Worm (Caenorhabditis elegans) whole organism, late embryonic: ENCODE data around the gene bud-13.

Experiments
- K09A11.1 ChIP-seq: sonication (generic microtip); optimal IDR thresholded peaks from 2 replicates; lab custom pipeline; 2017; ENCODE audit warnings: antibody characterized with exemption, mild to moderate bottlenecking, missing genetic modification characterization, missing compliant biosample characterization; ENCODE audit not compliant: insufficient read depth
- Y22D7AL.16 ChIP-seq: sonication (generic microtip); optimal IDR thresholded peaks from 2 replicates; lab custom pipeline; 2016; ENCODE audit warnings: missing genetic modification characterization, missing compliant biosample characterization
- ahr-1 ChIP-seq: sonication (generic microtip); optimal IDR thresholded peaks from 2 replicates; lab custom pipeline; 2016; ENCODE audit warnings: missing genetic modification characterization, missing compliant biosample characterization
- ama-1 ChIP-seq: fragments of 150-350 bp; optimal IDR thresholded peaks from 2 replicates; lab custom pipeline; 2014
- ceh-2 ChIP-seq: sonication (generic microtip); optimal IDR thresholded peaks from 2 replicates; lab custom pipeline; 2016; ENCODE audit warnings: missing genotype, missing genetic modification characterization, missing compliant biosample characterization
- ceh-24 ChIP-seq: sonication (generic microtip); optimal IDR thresholded peaks from 2 replicates; lab custom pipeline; 2016; ENCODE audit warnings: mild to moderate bottlenecking, missing genetic modification characterization, missing compliant biosample characterization
- ceh-30 ChIP-seq: fragments of 150-350 bp; optimal IDR thresholded peaks from 2 replicates; lab custom pipeline; 2014; ENCODE audit warnings: missing biosample characterization, missing genetic modification characterization
- ceh-31 ChIP-seq: sonication (generic microtip); optimal IDR thresholded peaks from 2 replicates; lab custom pipeline; 2016; ENCODE audit warnings: missing genetic modification characterization, missing compliant biosample characterization
- ceh-45 ChIP-seq: fragments of 200-800 bp; sonication (Bioruptor generic); IDR thresholded peaks from 2 replicates; pipeline ENCODE4 v1.3.6; 2022; ENCODE audit warnings: missing genetic modification reagents, missing genetic modification characterization, missing compliant biosample characterization
- ceh-6 ChIP-seq: fragments of 200-800 bp; sonication (Bioruptor generic); optimal IDR thresholded peaks from 2 replicates; lab custom pipeline; 2018; ENCODE audit warnings: mild to moderate bottlenecking, missing genetic modification characterization, missing compliant biosample characterization
- dmd-4 ChIP-seq: sonication (generic microtip); optimal IDR thresholded peaks from 2 replicates; lab custom pipeline; 2016; ENCODE audit warnings: borderline replicate concordance, missing genetic modification characterization, missing compliant biosample characterization
- dve-1 ChIP-seq: sonication (generic microtip); optimal IDR thresholded peaks from 2 replicates; lab custom pipeline; 2017; ENCODE audit warnings: antibody characterized with exemption, mild to moderate bottlenecking, missing genetic modification characterization, missing compliant biosample characterization
- elt-2 ChIP-seq: sonication (generic microtip); optimal IDR thresholded peaks from 2 replicates; lab custom pipeline; 2016; ENCODE audit warnings: missing genetic modification reagents, missing genetic modification characterization, missing compliant biosample characterization
- eyg-1 ChIP-seq: sonication (generic microtip); optimal IDR thresholded peaks from 2 replicates; lab custom pipeline; 2016; ENCODE audit warnings: missing genotype, missing genetic modification characterization, missing compliant biosample characterization
- fax-1 ChIP-seq: sonication (generic microtip); optimal IDR thresholded peaks from 2 replicates; lab custom pipeline; 2016; ENCODE audit warnings: missing genotype, missing genetic modification characterization, missing compliant biosample characterization
- gmeb-2 ChIP-seq: sonication (generic microtip); optimal IDR thresholded peaks from 2 replicates; lab custom pipeline; 2016; ENCODE audit warnings: missing genetic modification characterization, inconsistent platforms, missing compliant biosample characterization
- hlh-13 ChIP-seq: fragments of 200-800 bp; sonication (Bioruptor generic); optimal IDR thresholded peaks from 2 replicates; lab custom pipeline; 2018; ENCODE audit warnings: mild to moderate bottlenecking, missing genetic modification characterization, missing compliant biosample characterization
- hlh-15 ChIP-seq: sonication (generic microtip); optimal IDR thresholded peaks from 2 replicates; lab custom pipeline; 2016; ENCODE audit warnings: missing genetic modification characterization, missing compliant biosample characterization
- hlh-30 ChIP-seq: sonication (generic microtip); optimal IDR thresholded peaks from 2 replicates; lab custom pipeline; 2017; ENCODE audit warnings: antibody characterized with exemption, missing genetic modification characterization, missing compliant biosample characterization; ENCODE audit not compliant: insufficient read depth
- hlh-6 ChIP-seq: sonication (generic microtip); optimal IDR thresholded peaks from 2 replicates; lab custom pipeline; 2016; ENCODE audit warnings: missing genotype, missing genetic modification characterization, missing compliant biosample characterization
- hlh-8 ChIP-seq: sonication (generic microtip); optimal IDR thresholded peaks from 2 replicates; lab custom pipeline; 2016; ENCODE audit warnings: missing genotype, missing genetic modification characterization, missing compliant biosample characterization
- lin-11 ChIP-seq: fragments of 200-800 bp; sonication (Bioruptor generic); optimal IDR thresholded peaks from 2 replicates; lab custom pipeline; 2018; ENCODE audit warnings: mild to moderate bottlenecking, missing genetic modification characterization, missing compliant biosample characterization
- mec-3 ChIP-seq: sonication (generic microtip); optimal IDR thresholded peaks from 2 replicates; lab custom pipeline; 2016; ENCODE audit warnings: borderline replicate concordance, missing genetic modification characterization, missing compliant biosample characterization
- nfya-1 ChIP-seq: sonication (generic microtip); optimal IDR thresholded peaks from 2 replicates; lab custom pipeline; 2017; ENCODE audit warnings: missing genetic modification characterization, mild to moderate bottlenecking, missing compliant biosample characterization, antibody characterized with exemption, moderate library complexity
- nhr-232 ChIP-seq: sonication (generic microtip); optimal IDR thresholded peaks from 2 replicates; lab custom pipeline; 2016; ENCODE audit warnings: missing genetic modification characterization, missing compliant biosample characterization
- pag-3 ChIP-seq: sonication (generic microtip); optimal IDR thresholded peaks from 2 replicates; lab custom pipeline; 2016; ENCODE audit warnings: missing compliant biosample characterization, missing genetic modification characterization, borderline replicate concordance
- pat-9 ChIP-seq: fragments of 200-800 bp; sonication (Bioruptor generic); optimal IDR thresholded peaks from 2 replicates; lab custom pipeline; 2018; ENCODE audit warnings: mild to moderate bottlenecking, missing genetic modification characterization, moderate library complexity, missing compliant biosample characterization
- pha-2 ChIP-seq: sonication (generic microtip); optimal IDR thresholded peaks from 2 replicates; lab custom pipeline; 2017; ENCODE audit warnings: mild to moderate bottlenecking, missing genetic modification characterization, missing compliant biosample characterization
- pros-1 ChIP-seq: fragments of 150-350 bp; optimal IDR thresholded peaks from 2 replicates; lab custom pipeline; 2014; ENCODE audit warnings: missing biosample characterization, missing genetic modification reagents, missing genetic modification characterization
- ref-2 ChIP-seq: sonication (generic microtip); optimal IDR thresholded peaks from 2 replicates; lab custom pipeline; 2016; ENCODE audit warnings: missing genetic modification characterization, missing compliant biosample characterization
- sox-2 ChIP-seq: fragments of 200-800 bp; sonication (Bioruptor generic); IDR thresholded peaks from 2 replicates; pipeline ENCODE4 v1.3.6; 2022; ENCODE audit warnings: missing genetic modification reagents, missing genetic modification characterization, missing compliant biosample characterization
- tbx-7 ChIP-seq: sonication (generic microtip); optimal IDR thresholded peaks from 2 replicates; lab custom pipeline; 2016; ENCODE audit warnings: missing genotype, missing genetic modification characterization, missing compliant biosample characterization
- unc-3 ChIP-seq, 2 experiments: fragments of 200-800 bp in 1 of 2; sonication (Bioruptor generic) in 1 of 2; sonication (generic microtip) in 1 of 2; conservative IDR thresholded peaks in 1 of 2; optimal IDR thresholded peaks in 1 of 2; 2 replicates each; pipeline versions ENCODE4 v1.3.6 to Lab custom; 2016 to 2022; ENCODE audit warnings: missing compliant biosample characterization in 2 of 2, missing genetic modification characterization in 2 of 2, missing genetic modification reagents in 1 of 2
- unc-55 ChIP-seq: sonication (generic microtip); optimal IDR thresholded peaks from 2 replicates; lab custom pipeline; 2017; ENCODE audit warnings: missing biosample characterization, missing genetic modification reagents, missing genetic modification characterization
- zip-5 ChIP-seq: sonication (generic microtip); optimal IDR thresholded peaks from 2 replicates; lab custom pipeline; 2016; ENCODE audit warnings: missing genetic modification characterization, missing compliant biosample characterization
- ztf-16 ChIP-seq: sonication (generic microtip); optimal IDR thresholded peaks from 2 replicates; lab custom pipeline; 2017; ENCODE audit warnings: missing genetic modification characterization, missing compliant biosample characterization

The bud-13 gene

ce11 chrIII:9002545-9002944 is 35.0 kb upstream of the bud-13 start, which contains the start of the genes F59B2.15 and zif-1:
Gene F59B2.15, minus strand, starts transcription at chrIII:9002645.
Gene zif-1, plus strand, starts transcription at chrIII:9002779.
- no peak for TF ChIP-seq ceh-2 (tag; lab: Kevin White, UChicago)
- no peak for TF ChIP-seq mec-3 (tag; lab: Kevin White, UChicago)
- no peak for TF ChIP-seq pat-9 (tag; lab: Kevin White, UChicago)
- TF ChIP-seq elt-2 (tag; lab: Kevin White, UChicago): no peak
- TF ChIP-seq ama-1 (lab: Kevin White, UChicago): no peak
- TF ChIP-seq dmd-4 (tag; lab: Kevin White, UChicago): no peak
- TF ChIP-seq ceh-31: no peak
- no peak for TF ChIP-seq ceh-30 (tag; lab: Kevin White, UChicago)
- TF ChIP-seq sox-2 (GFP tag; lab: Robert Waterston, UW): no peak

- TF ChIP-seq ceh-45: no peak
- no peak for TF ChIP-seq ama-1 (lab: Kevin White, UChicago)
- TF ChIP-seq K09A11.1 (tag; lab: Kevin White, UChicago): no peak
- TF ChIP-seq nfya-1 (tag; lab: Kevin White, UChicago): no peak
- TF ChIP-seq mec-3 (tag; lab: Kevin White, UChicago): no peak
- TF ChIP-seq Y22D7AL.16 (tag; lab: Kevin White, UChicago): no peak
- TF ChIP-seq ceh-31: no peak
- TF ChIP-seq pag-3: no peak
- no peak for TF ChIP-seq dve-1 (tag; lab: Kevin White, UChicago)
- no peak for TF ChIP-seq hlh-30
- TF ChIP-seq unc-3 (GFP tag; conservative IDR thresholded peaks at IDR 0.05; lab: Robert Waterston, UW): no peak
- TF ChIP-seq unc-3 (tag; optimal IDR thresholded peaks at IDR 0.05; lab: Kevin White, UChicago): no peak
- TF ChIP-seq elt-2 (tag; lab: Kevin White, UChicago): no peak
- TF ChIP-seq tbx-7: no peak
These were observed 34.4 kb upstream of the bud-13 start, which contains the start of gene rpn-6.2 for ce11 chrIII:9001899-9002298. Gene rpn-6.2, minus strand, starts transcription at chrIII:9001999.

- no peak for TF ChIP-seq tbx-7
- no peak for TF ChIP-seq hlh-15 (tag; lab: Kevin White, UChicago)
- TF ChIP-seq hlh-6: no peak
- no peak for TF ChIP-seq Y22D7AL.16 (tag; lab: Kevin White, UChicago)
- TF ChIP-seq unc-55: no peak
- no peak for TF ChIP-seq ztf-16 (tag; lab: Kevin White, UChicago)
- no peak for TF ChIP-seq nhr-232 (tag; lab: Kevin White, UChicago)
- no peak for TF ChIP-seq elt-2 (tag; lab: Kevin White, UChicago)
- TF ChIP-seq pha-2: no peak
- no peak for TF ChIP-seq dve-1 (tag; lab: Kevin White, UChicago)
- TF ChIP-seq zip-5 (tag; lab: Kevin White, UChicago): no peak
- no peak for TF ChIP-seq ceh-24
- TF ChIP-seq pag-3: no peak
- no peak for TF ChIP-seq ref-2 (tag; lab: Kevin White, UChicago)
- no peak for TF ChIP-seq hlh-13 (GFP tag; lab: Kevin White, UChicago)
- TF ChIP-seq eyg-1 (tag; lab: Kevin White, UChicago): no peak
- no peak for TF ChIP-seq hlh-8
- no peak for TF ChIP-seq fax-1 (tag; lab: Kevin White, UChicago)
These were observed 34.0 kb upstream of the bud-13 start for ce11 chrIII:9001491-9001890.

ce11 chrIII:8999508-8999907 is 32.0 kb upstream of the bud-13 start, which contains the start of gene F59B2.3:
Gene F59B2.3, minus strand, starts transcription at chrIII:8999766.
- no peak for TF ChIP-seq ztf-16 (tag; lab: Kevin White, UChicago)
- no peak for TF ChIP-seq eyg-1 (tag; lab: Kevin White, UChicago)
- no peak for TF ChIP-seq mec-3 (tag; lab: Kevin White, UChicago)
- no peak for TF ChIP-seq ahr-1 (tag; lab: Kevin White, UChicago)

ce11 chrIII:8998884-8999283 is 31.4 kb upstream of the bud-13 start:
- TF ChIP-seq lin-11 (tag; lab: Kevin White, UChicago) (no peak), pros-1 (tag; lab: Kevin White, UChicago) (no peak), nfya-1 (tag; lab: Kevin White, UChicago) (no peak), sox-2 (GFP tag; lab: Robert Waterston, UW) (no peak), ceh-6 (GFP tag; lab: Kevin White, UChicago) (no peak), tbx-7 (no peak), gmeb-2 (tag; lab: Kevin White, UChicago) (no peak)
- TF ChIP-seq, all 69 proteins: peak for 0
